Fruit fly (Drosophila melanogaster) whole organism, adult: Measurements from ENCODE around the gene bocks.

Source experiments
- CG14711 ChIP-seq: fragments of 200-800 bp; sonication (Bioruptor generic); optimal IDR thresholded peaks from 2 replicates; lab custom pipeline; 2018; ENCODE audit warnings: missing biosample characterization, mild to moderate bottlenecking, missing genetic modification characterization, moderate library complexity
- Crg-1 ChIP-seq: fragments of 200-800 bp; sonication (Bioruptor generic); optimal IDR thresholded peaks from 2 replicates; lab custom pipeline; 2016; ENCODE audit warnings: missing biosample characterization, missing genetic modification characterization
- cnc ChIP-seq, 2 experiments: fragments of >200 bp; optimal IDR thresholded peaks; 2 replicates each; lab custom pipeline; 2017
- kay ChIP-seq: fragments of 200-800 bp; sonication (Bioruptor generic); peaks from one replicate; lab custom pipeline; 2016; ENCODE audit warnings: missing biosample characterization, missing genetic modification characterization, borderline replicate concordance
- toe ChIP-seq: fragments of 200-800 bp; sonication (Bioruptor generic); optimal IDR thresholded peaks from 2 replicates; lab custom pipeline; 2016; ENCODE audit warnings: missing biosample characterization, missing genetic modification characterization

dm6 chr3R:9548769-9549168 is 42.0 kb downstream of the bocks start:
- TF ChIP-seq CG14711 (no peak), toe (GFP tag; lab: Kevin White, UChicago) (no peak), cnc (optimal IDR thresholded peaks at IDR 0.05; lab: Kevin White, UChicago) (no peak), Crg-1 (no peak), kay (no peak)
